Fruit fly (Drosophila melanogaster) whole organism, embryonic: ENCODE measurements around the gene CG1622.

Experiments
- Aef1 ChIP-seq: fragments of 200-800 bp; sonication (Bioruptor generic); IDR thresholded peaks from 3 replicates; pipeline ENCODE4 v1.3.6; 2022; ENCODE audit warnings: missing biosample characterization, missing genetic modification characterization
- B-H2 ChIP-seq: fragments of 200-800 bp; sonication (Bioruptor generic); optimal IDR thresholded peaks from 2 replicates; lab custom pipeline; 2018; ENCODE audit warnings: missing biosample characterization, mild to moderate bottlenecking, missing genetic modification characterization
- CG11560 ChIP-seq: fragments of 200-800 bp; sonication (Bioruptor generic); IDR thresholded peaks from 3 replicates; pipeline ENCODE4 v1.3.6; 2022; ENCODE audit warnings: missing biosample characterization, missing genetic modification characterization
- CG12769 ChIP-seq: fragments of 200-800 bp; sonication (Bioruptor generic); optimal IDR thresholded peaks from 2 replicates; lab custom pipeline; 2019; ENCODE audit warnings: missing biosample characterization, mild to moderate bottlenecking, missing genetic modification characterization, moderate library complexity
- CG13894 ChIP-seq: fragments of 200-800 bp; sonication (Bioruptor generic); optimal IDR thresholded peaks from 3 replicates; lab custom pipeline; 2018; ENCODE audit warnings: missing biosample characterization, mild to moderate bottlenecking, missing genetic modification characterization, moderate library complexity
- CG15269 ChIP-seq: fragments of 200-800 bp; sonication (Bioruptor generic); optimal IDR thresholded peaks from 2 replicates; lab custom pipeline; 2018; ENCODE audit warnings: missing biosample characterization, mild to moderate bottlenecking, missing genetic modification characterization, moderate library complexity
- CG17359 ChIP-seq: fragments of 200-800 bp; sonication (Bioruptor generic); optimal IDR thresholded peaks from 3 replicates; lab custom pipeline; 2018; ENCODE audit warnings: missing biosample characterization, mild to moderate bottlenecking, missing genetic modification characterization, moderate library complexity
- CG17568 ChIP-seq: fragments of 200-800 bp; sonication (Bioruptor generic); optimal IDR thresholded peaks from 2 replicates; lab custom pipeline; 2018; ENCODE audit warnings: missing biosample characterization, mild to moderate bottlenecking, missing genetic modification characterization, moderate library complexity
- CG30403 ChIP-seq: fragments of 200-800 bp; sonication (Bioruptor generic); optimal IDR thresholded peaks from 3 replicates; lab custom pipeline; 2016; ENCODE audit warnings: missing biosample characterization, missing genetic modification characterization
- CG32772 ChIP-seq: fragments of 200-800 bp; sonication (Bioruptor generic); IDR thresholded peaks from 2 replicates; pipeline ENCODE4 v1.3.6; 2022; ENCODE audit warnings: missing biosample characterization, missing genetic modification characterization
- CG3995 ChIP-seq: fragments of 200-800 bp; sonication (Bioruptor generic); optimal IDR thresholded peaks from 3 replicates; lab custom pipeline; 2016; ENCODE audit warnings: missing biosample characterization, missing genetic modification characterization
- CG4360 ChIP-seq: fragments of 200-800 bp; sonication (Bioruptor generic); IDR thresholded peaks from 2 replicates; pipeline ENCODE4 v1.3.6; 2022; ENCODE audit warnings: missing biosample characterization, missing genetic modification characterization
- CG4707 ChIP-seq: fragments of 200-800 bp; sonication (Bioruptor generic); optimal IDR thresholded peaks from 2 replicates; lab custom pipeline; 2018; ENCODE audit warnings: missing biosample characterization, mild to moderate bottlenecking, missing genetic modification characterization, moderate library complexity
- CG4820 ChIP-seq: fragments of 200-800 bp; sonication (Bioruptor generic); optimal IDR thresholded peaks from 3 replicates; lab custom pipeline; 2016; ENCODE audit warnings: missing biosample characterization, missing genetic modification characterization
- CG5953 ChIP-seq: fragments of 200-800 bp; sonication (Bioruptor generic); IDR thresholded peaks from 2 replicates; pipeline ENCODE4 v1.3.6; 2022; ENCODE audit warnings: missing biosample characterization, missing genetic modification characterization
- CG6175 ChIP-seq: fragments of 200-800 bp; sonication (Bioruptor generic); IDR thresholded peaks from 3 replicates; pipeline ENCODE4 v1.3.6; 2022; ENCODE audit warnings: missing biosample characterization, missing genetic modification characterization
- CG8281 ChIP-seq: fragments of 200-800 bp; sonication (Bioruptor generic); optimal IDR thresholded peaks from 2 replicates; lab custom pipeline; 2018; ENCODE audit warnings: missing biosample characterization, mild to moderate bottlenecking, missing genetic modification characterization, moderate library complexity
- CG8388 ChIP-seq: fragments of 200-800 bp; sonication (Bioruptor generic); optimal IDR thresholded peaks from 2 replicates; lab custom pipeline; 2019; ENCODE audit warnings: missing biosample characterization, mild to moderate bottlenecking, missing genetic modification characterization, moderate library complexity
- Eip74EF ChIP-seq, 2 experiments: fragments of 200-800 bp in 1 of 2; fragments of >200 bp in 1 of 2; sonication (Bioruptor generic) in 1 of 2; optimal IDR thresholded peaks; 2 replicates each; lab custom pipeline; 2017 to 2019; ENCODE audit warnings: missing biosample characterization in 2 of 2, missing genetic modification characterization in 2 of 2, mild to moderate bottlenecking in 1 of 2, moderate library complexity in 1 of 2
- Hmx ChIP-seq: fragments of 200-800 bp; sonication (Bioruptor generic); optimal IDR thresholded peaks from 2 replicates; lab custom pipeline; 2016; ENCODE audit warnings: missing biosample characterization, missing genetic modification characterization
- Hr78 ChIP-seq, 2 experiments: fragments of 200-800 bp in 1 of 2; fragments of >200 bp in 1 of 2; sonication (Bioruptor generic) in 1 of 2; optimal IDR thresholded peaks; 2 replicates each; lab custom pipeline; 2017 to 2019; ENCODE audit warnings: missing biosample characterization in 2 of 2, missing genetic modification characterization in 2 of 2, mild to moderate bottlenecking in 1 of 2, moderate library complexity in 1 of 2
- Rfx ChIP-seq: fragments of 200-800 bp; sonication (Bioruptor generic); IDR thresholded peaks from 2 replicates; pipeline ENCODE4 v1.3.6; 2022; ENCODE audit warnings: missing biosample characterization, missing genetic modification characterization
- Sin3A ChIP-seq: fragments of >200 bp; optimal IDR thresholded peaks from 2 replicates; lab custom pipeline; 2018
- Sry-β ChIP-seq: fragments of 200-800 bp; sonication (Bioruptor generic); optimal IDR thresholded peaks from 2 replicates; lab custom pipeline; 2018; ENCODE audit warnings: missing biosample characterization, mild to moderate bottlenecking, missing genetic modification characterization, moderate library complexity
- Ssrp ChIP-seq: fragments of 200-800 bp; sonication (Bioruptor generic); optimal IDR thresholded peaks from 2 replicates; lab custom pipeline; 2018; ENCODE audit warnings: missing biosample characterization, mild to moderate bottlenecking, missing genetic modification characterization, moderate library complexity
- Trl ChIP-seq, 3 experiments: fragments of >200 bp in 2 of 3; fragments of 200-800 bp in 1 of 3; sonication (Bioruptor generic) in 1 of 3; optimal IDR thresholded peaks; 2 replicates in 1 of 3; 3 replicates in 2 of 3; lab custom pipeline; 2016 to 2017; ENCODE audit warnings: missing biosample characterization in 1 of 3, missing genetic modification characterization in 1 of 3
- al ChIP-seq: fragments of 200-800 bp; sonication (Bioruptor generic); IDR thresholded peaks from 2 replicates; pipeline ENCODE4 v1.3.6; 2022; ENCODE audit warnings: missing biosample characterization, missing genetic modification characterization
- ash1 ChIP-seq: fragments of 200-800 bp; sonication (Bioruptor generic); optimal IDR thresholded peaks from 2 replicates; lab custom pipeline; 2018; ENCODE audit warnings: missing biosample characterization, mild to moderate bottlenecking, missing genetic modification characterization
- cg ChIP-seq: fragments of 200-800 bp; sonication (Bioruptor generic); optimal IDR thresholded peaks from 3 replicates; lab custom pipeline; 2019; ENCODE audit warnings: missing biosample characterization, mild to moderate bottlenecking, missing genetic modification characterization, moderate library complexity
- chinmo ChIP-seq: fragments of 200-800 bp; sonication (Bioruptor generic); IDR thresholded peaks from 4 replicates; pipeline ENCODE4 v1.3.6; 2022; ENCODE audit warnings: missing biosample characterization, missing genetic modification characterization; ENCODE audit not compliant: partially characterized antibody
- crc ChIP-seq: fragments of 200-800 bp; sonication (Bioruptor generic); optimal IDR thresholded peaks from 2 replicates; lab custom pipeline; 2016; ENCODE audit warnings: missing biosample characterization, missing genetic modification characterization
- cwo ChIP-seq: fragments of 200-800 bp; sonication (Bioruptor generic); optimal IDR thresholded peaks from 3 replicates; lab custom pipeline; 2017; ENCODE audit warnings: missing biosample characterization, missing genetic modification characterization, mild to moderate bottlenecking, moderate library complexity, missing genetic modification reagents
- ewg ChIP-seq: fragments of 200-800 bp; sonication (Bioruptor generic); optimal IDR thresholded peaks from 3 replicates; lab custom pipeline; 2017; ENCODE audit warnings: mild to moderate bottlenecking, missing biosample characterization, missing genetic modification reagents, missing genetic modification characterization
- fd64A ChIP-seq: fragments of 200-800 bp; sonication (Bioruptor generic); optimal IDR thresholded peaks from 3 replicates; lab custom pipeline; 2018; ENCODE audit warnings: missing biosample characterization, mild to moderate bottlenecking, missing genetic modification characterization
- gce ChIP-seq: fragments of 200-800 bp; sonication (Bioruptor generic); IDR thresholded peaks from 3 replicates; pipeline ENCODE4 v1.3.6; 2022; ENCODE audit warnings: missing biosample characterization, missing genetic modification characterization
- ham ChIP-seq: fragments of 200-800 bp; sonication (Bioruptor generic); IDR thresholded peaks from 2 replicates; pipeline ENCODE4 v1.3.6; 2022; ENCODE audit warnings: missing biosample characterization, missing genetic modification characterization
- kay ChIP-seq: fragments of 200-800 bp; sonication (Bioruptor generic); optimal IDR thresholded peaks from 2 replicates; lab custom pipeline; 2016; ENCODE audit warnings: missing biosample characterization, missing genetic modification characterization
- kni ChIP-seq: fragments of 200-800 bp; sonication (Bioruptor generic); optimal IDR thresholded peaks from 3 replicates; lab custom pipeline; 2017; ENCODE audit warnings: mild to moderate bottlenecking, missing biosample characterization, missing genetic modification reagents, missing genetic modification characterization
- knrl ChIP-seq: fragments of 200-800 bp; sonication (Bioruptor generic); IDR thresholded peaks from 3 replicates; pipeline ENCODE4 v1.3.6; 2022; ENCODE audit warnings: missing biosample characterization, missing genetic modification characterization; ENCODE audit not compliant: partially characterized antibody
- mirr ChIP-seq: fragments of 200-800 bp; sonication (Bioruptor generic); optimal IDR thresholded peaks from 3 replicates; lab custom pipeline; 2018; ENCODE audit warnings: missing biosample characterization, mild to moderate bottlenecking, missing genetic modification characterization
- pum ChIP-seq: fragments of 200-800 bp; sonication (Bioruptor generic); optimal IDR thresholded peaks from 2 replicates; lab custom pipeline; 2016; ENCODE audit warnings: missing biosample characterization, missing genetic modification characterization
- row ChIP-seq: fragments of 200-800 bp; sonication (Bioruptor generic); IDR thresholded peaks from 3 replicates; pipeline ENCODE4 v1.3.6; 2022; ENCODE audit warnings: missing biosample characterization, missing genetic modification characterization
- run ChIP-seq: fragments of 200-800 bp; sonication (Bioruptor generic); optimal IDR thresholded peaks from 3 replicates; lab custom pipeline; 2018; ENCODE audit warnings: missing biosample characterization, mild to moderate bottlenecking, missing genetic modification characterization
- scrt ChIP-seq: fragments of 200-800 bp; sonication (Bioruptor generic); optimal IDR thresholded peaks from 2 replicates; lab custom pipeline; 2018; ENCODE audit warnings: missing biosample characterization, mild to moderate bottlenecking, missing genetic modification characterization, moderate library complexity
- sd ChIP-seq: fragments of 200-800 bp; sonication (Bioruptor generic); optimal IDR thresholded peaks from 3 replicates; lab custom pipeline; 2018; ENCODE audit warnings: missing biosample characterization, mild to moderate bottlenecking, missing genetic modification characterization, moderate library complexity
- slbo ChIP-seq: fragments of 200-800 bp; sonication (Bioruptor generic); IDR thresholded peaks from 2 replicates; pipeline ENCODE4 v1.3.6; 2022; ENCODE audit warnings: missing biosample characterization, missing genetic modification characterization
- sna ChIP-seq: fragments of 200-800 bp; sonication (Bioruptor generic); IDR thresholded peaks from 2 replicates; pipeline ENCODE4 v1.3.6; 2022; ENCODE audit warnings: missing biosample characterization, missing genetic modification characterization; ENCODE audit not compliant: partially characterized antibody
- sug ChIP-seq: fragments of 200-800 bp; optimal IDR thresholded peaks from 2 replicates; lab custom pipeline; 2019; ENCODE audit warnings: missing biosample characterization, mild to moderate bottlenecking, missing genetic modification characterization, moderate library complexity
- vvl ChIP-seq: fragments of 200-800 bp; sonication (Bioruptor generic); IDR thresholded peaks from 2 replicates; pipeline ENCODE4 v1.3.6; 2022; ENCODE audit warnings: missing biosample characterization, missing genetic modification characterization

The CG1622 gene

dm6 chrX:13287854-13288376, 9.0 kb upstream of the CG1622 start, which contains the start of gene Remo (continued):
- no peak for TF ChIP-seq Sin3A (lab: Kevin White, UChicago)
- peak; percentile 39 for TF ChIP-seq ewg
- no peak for TF ChIP-seq scrt (GFP tag; lab: Kevin White, UChicago)
- no peak for TF ChIP-seq CG5953 (GFP tag; lab: Robert Waterston, UW)
- TF ChIP-seq Hmx (GFP tag; lab: Kevin White, UChicago), result no peak
- TF ChIP-seq gce (GFP tag; lab: Robert Waterston, UW), result no peak
- TF ChIP-seq ham (GFP tag; lab: Robert Waterston, UW), result no peak
- TF ChIP-seq CG30403 (GFP tag; lab: Kevin White, UChicago), result peak; percentile 1
- TF ChIP-seq CG8388, result no peak
- TF ChIP-seq al, result no peak
- no peak for TF ChIP-seq B-H2
- no peak for TF ChIP-seq CG4707 (GFP tag; lab: Kevin White, UChicago)
- TF ChIP-seq kay (GFP tag; lab: Kevin White, UChicago), result no peak
- no peak for TF ChIP-seq CG4820 (GFP tag; lab: Kevin White, UChicago)
- no peak for TF ChIP-seq Ssrp
- no peak for TF ChIP-seq run (tag; lab: Kevin White, UChicago)
- no peak for TF ChIP-seq CG17568
- TF ChIP-seq sna, result peak; percentile 58
- TF ChIP-seq ash1 (GFP tag; lab: Kevin White, UChicago), result no peak
- peak; percentile 52; the same call in 2 of the 3 replicates for TF ChIP-seq Aef1 (GFP tag; lab: Robert Waterston, UW)
- TF ChIP-seq CG32772, result no peak
- TF ChIP-seq knrl, result peak; percentile 79
- peak; percentile 10 for TF ChIP-seq sug
- TF ChIP-seq CG6175, result no peak

- peak; percentile 98 for TF ChIP-seq chinmo (GFP tag; lab: Robert Waterston, UW)
- no peak for TF ChIP-seq CG8281
- peak; percentile 18 for TF ChIP-seq CG13894 (tag; lab: Kevin White, UChicago)
- TF ChIP-seq mirr (GFP tag; lab: Kevin White, UChicago), result peak; percentile 21
- peak; percentile 11; the same call in 1 of the 2 replicates for TF ChIP-seq Rfx (GFP tag; lab: Robert Waterston, UW)
- peak; percentile 71 for TF ChIP-seq CG12769 (tag; lab: Kevin White, UChicago)
- peak; percentile 37 for TF ChIP-seq sd (tag; lab: Kevin White, UChicago)
- no peak for TF ChIP-seq CG17359
- TF ChIP-seq Hr78 (GFP tag; optimal IDR thresholded peaks at IDR 0.05; lab: Kevin White, UChicago), result peak in 1 of 2 experiments; percentile 21
- TF ChIP-seq slbo (GFP tag; lab: Robert Waterston, UW), result 0 out of 2 replicates have a peak, but pooled peaks have one; percentile 30
- peak; percentile 69 for TF ChIP-seq cg
- TF ChIP-seq crc (GFP tag; lab: Kevin White, UChicago), result no peak
- TF ChIP-seq CG11560 (tag; lab: Robert Waterston, UW), result no peak
- no peak for TF ChIP-seq CG3995
- peak; percentile 80 for TF ChIP-seq Sry-β (GFP tag; lab: Kevin White, UChicago)
- TF ChIP-seq cwo, result peak; percentile 19
- peak; percentile 35 for TF ChIP-seq kni (GFP tag; lab: Kevin White, UChicago)
- TF ChIP-seq vvl, result 0 out of 2 replicates have a peak, but pooled peaks have one; percentile 8
- 0 out of 2 replicates have a peak, but pooled peaks have one; percentile 34 for TF ChIP-seq CG4360 (GFP tag; lab: Robert Waterston, UW)
- TF ChIP-seq CG15269 (tag; lab: Kevin White, UChicago), result peak; percentile 56
- TF ChIP-seq Eip74EF (GFP tag; optimal IDR thresholded peaks at IDR 0.05; lab: Kevin White, UChicago), result peak in 1 of 2 experiments; percentile 9
- TF ChIP-seq pum, result no peak
- peak; percentile 46; the same call in 1 of the 3 replicates for TF ChIP-seq row (GFP tag; lab: Robert Waterston, UW)
- no peak for TF ChIP-seq fd64A
- peak in 1 of 2 experiments; percentile 62 for TF ChIP-seq Trl (optimal IDR thresholded peaks at IDR 0.05; lab: Kevin White, UChicago)
- TF ChIP-seq Trl (GFP tag; optimal IDR thresholded peaks at IDR 0.05; lab: Kevin White, UChicago), result no peak
These were observed 4.1 kb downstream of the CG1622 start for dm6 chrX:13300835-13301502.
